Worm (Caenorhabditis elegans): ENCODE results near the gene clec-195.

clec-195 gene

DNA sequence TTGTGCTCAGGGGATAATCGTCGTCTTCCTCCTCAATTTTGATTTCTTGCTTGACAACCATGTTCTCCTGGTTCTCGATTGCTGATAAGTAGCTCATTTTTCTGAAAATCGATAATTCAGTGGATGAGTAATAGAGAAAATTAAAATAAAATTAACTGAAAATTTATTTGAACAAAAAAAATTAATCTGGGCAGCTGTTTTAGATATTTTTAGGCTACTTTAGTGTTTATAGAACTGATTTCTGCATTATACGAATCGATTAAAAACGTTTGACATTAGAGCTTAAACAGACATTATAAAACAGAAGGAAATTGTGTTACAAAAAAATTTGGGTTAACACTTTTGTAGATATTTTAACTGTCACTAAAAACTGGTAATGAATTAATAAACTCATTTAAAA lies 2.7 kb upstream of the clec-195 start, which contains the start of gene athp-3:
Gene athp-3, minus strand, starts transcription at position 101 of the 400 bp plus-strand sequence.
- TF ChIP-seq ceh-34 (tag; optimal IDR thresholded peaks at IDR 0.05) = no peak
- no peak for TF ChIP-seq hlh-30 (tag; optimal IDR thresholded peaks at IDR 0.05; ENCODE audit: insufficient read depth)
- TF ChIP-seq elt-4 (tag; optimal IDR thresholded peaks at IDR 0.05) = no peak
- TF ChIP-seq sdc-2 (tag; optimal IDR thresholded peaks at IDR 0.05) = no peak
- no peak for TF ChIP-seq sox-2 (GFP tag; IDR thresholded peaks at IDR 0.05)
- TF ChIP-seq nfya-1 (tag; optimal IDR thresholded peaks at IDR 0.05) = no peak
- no peak for TF ChIP-seq zip-5 (tag; optimal IDR thresholded peaks at IDR 0.05)
- no peak for TF ChIP-seq Y22D7AL.16 (tag; optimal IDR thresholded peaks at IDR 0.05)
- TF ChIP-seq dve-1 (tag; optimal IDR thresholded peaks at IDR 0.05) = no peak
- TF ChIP-seq nhr-11 (tag; optimal IDR thresholded peaks at IDR 0.05) = no peak
- TF ChIP-seq ceh-22 (tag; optimal IDR thresholded peaks at IDR 0.05) = no peak
- TF ChIP-seq unc-55 (GFP tag; optimal IDR thresholded peaks at IDR 0.05) = no peak
- TF ChIP-seq odd-2 (tag; optimal IDR thresholded peaks at IDR 0.05) = no peak

ce11 chrIV:17040618-17041017 lies 5.0 kb downstream of the clec-195 start, which contains the start of gene Y116A8C.20:
Gene Y116A8C.20 (plus strand): TSS chrIV:17040918.
- TF ChIP-seq ref-2 (tag; optimal IDR thresholded peaks at IDR 0.05) (no peak), hlh-6 (tag; optimal IDR thresholded peaks at IDR 0.05) (no peak), K09A11.1 (tag; optimal IDR thresholded peaks at IDR 0.05; ENCODE audit: insufficient read depth) (no peak), nfya-1 (tag; optimal IDR thresholded peaks at IDR 0.05) (no peak)

DNA sequence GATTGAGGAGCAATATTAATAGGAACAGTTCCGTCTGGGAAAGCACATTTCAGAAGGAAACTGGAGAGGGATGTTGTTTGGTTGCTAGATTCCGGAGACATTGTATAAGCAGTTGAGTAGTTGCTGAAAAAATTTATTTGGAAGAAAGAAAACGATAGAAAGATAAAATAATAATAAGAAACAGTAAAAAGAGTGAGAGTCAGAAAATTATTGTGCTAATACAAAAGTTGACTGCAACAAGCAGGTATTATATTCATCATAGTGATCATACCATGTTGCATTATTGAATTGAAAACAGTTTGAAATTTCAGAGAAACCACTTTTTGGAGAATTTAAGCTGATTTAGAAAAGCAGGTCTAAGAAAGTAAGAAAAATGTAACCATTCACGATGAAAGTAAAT lies 6.0 kb downstream of the clec-195 start, which contains the start of gene Y116A8C.19:
Gene Y116A8C.19, minus strand, starts transcription at position 101 of the 400 bp plus-strand sequence.
- no peak for TF ChIP-seq ceh-6 (GFP tag; optimal IDR thresholded peaks at IDR 0.05)
- no peak for TF ChIP-seq ceh-24 (tag; optimal IDR thresholded peaks at IDR 0.05)
- TF ChIP-seq unc-42 (tag; optimal IDR thresholded peaks at IDR 0.05) = no peak
- TF ChIP-seq hlh-15 (tag; optimal IDR thresholded peaks at IDR 0.05) = no peak
- no peak for TF ChIP-seq syd-9 (tag; optimal IDR thresholded peaks at IDR 0.05)

DNA sequence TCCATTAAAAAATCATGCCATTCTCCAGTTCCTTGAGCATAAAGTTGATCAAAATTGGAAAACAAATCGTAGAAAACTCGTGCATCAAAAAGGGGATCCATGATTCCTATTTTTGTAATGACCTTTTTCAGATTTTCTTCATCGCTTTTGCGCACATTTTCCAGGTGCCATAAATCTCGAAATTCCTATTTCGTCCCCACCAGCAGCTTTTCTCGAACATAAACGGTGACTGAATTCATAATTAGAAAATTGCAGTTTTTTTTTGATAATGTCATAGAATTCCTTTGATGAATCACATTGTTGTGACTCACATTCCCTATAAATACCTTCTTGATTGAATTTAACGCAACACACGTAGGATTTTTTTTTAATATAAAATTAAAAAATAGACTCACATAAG lies 15.1 kb downstream of the clec-195 start, which contains the start of gene nhr-229:
Gene nhr-229, minus strand, starts transcription at position 101 of the 400 bp plus-strand sequence.
- TF ChIP-seq C38D4.7 (GFP tag; optimal IDR thresholded peaks at IDR 0.05) (no peak), nhr-11 (tag; optimal IDR thresholded peaks at IDR 0.05) (no peak), ceh-19 (GFP tag; optimal IDR thresholded peaks at IDR 0.05) (no peak), ref-2 (tag; optimal IDR thresholded peaks at IDR 0.05) (no peak), K02D7.2 (tag; optimal IDR thresholded peaks at IDR 0.05) (no peak), eyg-1 (tag; optimal IDR thresholded peaks at IDR 0.05) (no peak), unc-42 (tag; optimal IDR thresholded peaks at IDR 0.05) (no peak), madf-2 (tag; optimal IDR thresholded peaks at IDR 0.05) (no peak), lin-11 (tag; optimal IDR thresholded peaks at IDR 0.05) (no peak), ama-1 (optimal IDR thresholded peaks at IDR 0.05) (no peak), unc-3 (GFP tag; conservative IDR thresholded peaks at IDR 0.05) (no peak), unc-3 (tag; optimal IDR thresholded peaks at IDR 0.05) (no peak), pat-9 (tag; optimal IDR thresholded peaks at IDR 0.05) (no peak), ceh-22 (tag; optimal IDR thresholded peaks at IDR 0.05) (no peak), ets-4 (tag; optimal IDR thresholded peaks at IDR 0.05) (no peak), hlh-8 (tag; optimal IDR thresholded peaks at IDR 0.05) (no peak), sox-2 (GFP tag; IDR thresholded peaks at IDR 0.05) (no peak), nfya-1 (tag; optimal IDR thresholded peaks at IDR 0.05) (no peak)

DNA sequence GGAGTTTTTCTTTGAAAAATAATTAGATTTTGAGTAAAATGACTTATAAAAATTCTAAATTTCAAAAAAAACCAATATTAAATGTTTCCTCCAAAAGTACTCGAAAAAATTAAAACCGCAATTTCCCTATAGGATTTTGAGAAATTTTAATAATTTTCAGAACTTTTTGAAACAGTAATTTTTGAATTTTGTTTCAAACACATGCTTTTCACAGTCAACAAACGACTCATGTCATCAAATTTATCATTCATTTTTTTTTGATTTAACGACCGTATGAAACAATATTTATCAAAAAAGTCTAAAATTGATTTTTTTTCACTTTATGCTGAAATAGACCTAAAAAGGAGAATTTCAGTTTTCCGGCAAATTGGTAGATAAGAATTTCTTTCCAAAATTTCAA lies 19.0 kb downstream of the clec-195 start:
- TF ChIP-seq ceh-30 (tag; optimal IDR thresholded peaks at IDR 0.05) = no peak
